Worm (Caenorhabditis elegans) whole organism, L1 larva: Measurements from ENCODE around the gene atf-4.

Source experiments
- C16A3.4 ChIP-seq: fragments of 150-350 bp; optimal IDR thresholded peaks from 2 replicates; lab custom pipeline; 2014; ENCODE audit warnings: missing biosample characterization, missing genetic modification characterization
- C34B4.2 ChIP-seq: sonication (generic microtip); optimal IDR thresholded peaks from 2 replicates; lab custom pipeline; 2017; ENCODE audit warnings: mild to moderate bottlenecking, missing genetic modification characterization, missing compliant biosample characterization
- F16B12.6 ChIP-seq: fragments of 150-350 bp; optimal IDR thresholded peaks from 2 replicates; lab custom pipeline; 2014; ENCODE audit warnings: missing biosample characterization, missing genetic modification characterization
- aly-2 ChIP-seq: fragments of 150-350 bp; optimal IDR thresholded peaks from 2 replicates; lab custom pipeline; 2014; ENCODE audit warnings: missing biosample characterization, missing genetic modification characterization
- ama-1 ChIP-seq: fragments of 150-350 bp; optimal IDR thresholded peaks from 2 replicates; lab custom pipeline; 2014
- blmp-1 ChIP-seq: fragments of 150-350 bp; optimal IDR thresholded peaks from 2 replicates; lab custom pipeline; 2014; ENCODE audit warnings: missing biosample characterization, missing genetic modification characterization
- ceh-82 ChIP-seq, 3 experiments: fragments of 150-350 bp in 1 of 3; sonication (generic microtip) in 2 of 3; optimal IDR thresholded peaks; 2 replicates each; lab custom pipeline; 2014 to 2017; ENCODE audit warnings: missing biosample characterization in 3 of 3, missing genetic modification characterization in 3 of 3
- ces-1 ChIP-seq: fragments of 150-350 bp; optimal IDR thresholded peaks from 2 replicates; lab custom pipeline; 2014; ENCODE audit warnings: missing biosample characterization, missing genetic modification reagents, missing genetic modification characterization
- dpl-1 ChIP-seq, 3 experiments: fragments of 150-350 bp in 2 of 3; sonication (generic microtip) in 1 of 3; optimal IDR thresholded peaks; 2 replicates each; lab custom pipeline; 2014 to 2017; ENCODE audit warnings: missing biosample characterization in 3 of 3, missing genetic modification characterization in 3 of 3, missing genetic modification reagents in 3 of 3
- dsc-1 ChIP-seq: sonication (generic microtip); optimal IDR thresholded peaks from 2 replicates; lab custom pipeline; 2016; ENCODE audit warnings: mild to moderate bottlenecking, missing genetic modification characterization, missing compliant biosample characterization
- efl-1 ChIP-seq, 4 experiments: fragments of 150-350 bp; optimal IDR thresholded peaks in 3 of 4; peaks in 1 of 4; 1 replicate in 1 of 4; 2 replicates in 3 of 4; lab custom pipeline; 2014; ENCODE audit warnings: missing biosample characterization in 2 of 4, missing genetic modification characterization in 2 of 4, missing genetic modification reagents in 2 of 4
- elt-2 ChIP-seq: sonication (generic microtip); optimal IDR thresholded peaks from 2 replicates; lab custom pipeline; 2016; ENCODE audit warnings: missing genetic modification characterization, mild to moderate bottlenecking, inconsistent platforms, missing compliant biosample characterization, missing genetic modification reagents
- elt-3 ChIP-seq, 6 experiments: fragments of 150-350 bp in 1 of 6; sonication (generic microtip); optimal IDR thresholded peaks; 2 replicates each; lab custom pipeline; 2017 to 2018; ENCODE audit warnings: missing biosample characterization in 6 of 6, missing genetic modification characterization in 6 of 6, inconsistent platforms in 1 of 6
- fos-1 ChIP-seq: fragments of 150-350 bp; optimal IDR thresholded peaks from 2 replicates; lab custom pipeline; 2014; ENCODE audit warnings: missing biosample characterization, missing genetic modification characterization
- hlh-17 ChIP-seq: fragments of 200-800 bp; sonication (Bioruptor generic); optimal IDR thresholded peaks from 2 replicates; lab custom pipeline; 2018; ENCODE audit warnings: missing genetic modification characterization, mild to moderate bottlenecking, missing compliant biosample characterization, moderate library complexity, borderline replicate concordance
- irx-1 ChIP-seq: sonication (generic microtip); optimal IDR thresholded peaks from 2 replicates; lab custom pipeline; 2016; ENCODE audit warnings: missing genetic modification characterization, missing compliant biosample characterization
- isw-1 ChIP-seq: fragments of 200-800 bp; sonication (Bioruptor generic); IDR thresholded peaks from 2 replicates; pipeline ENCODE4 v1.3.6; 2022; ENCODE audit warnings: missing genetic modification characterization, missing compliant biosample characterization
- lin-14 ChIP-seq: fragments of 200-800 bp; sonication (Bioruptor generic); optimal IDR thresholded peaks from 2 replicates; lab custom pipeline; 2018; ENCODE audit warnings: mild to moderate bottlenecking, missing genetic modification characterization, moderate library complexity, missing compliant biosample characterization
- lin-15B ChIP-seq: fragments of 150-350 bp; sonication (generic microtip); optimal IDR thresholded peaks from 3 replicates; lab custom pipeline; 2014; ENCODE audit warnings: missing biosample characterization, missing genetic modification characterization
- lin-35 ChIP-seq, 2 experiments: fragments of 150-350 bp; optimal IDR thresholded peaks; 2 replicates each; lab custom pipeline; 2014; ENCODE audit warnings: missing biosample characterization in 2 of 2, missing genetic modification characterization in 2 of 2, missing genetic modification reagents in 2 of 2
- mdl-1 ChIP-seq, 2 experiments: fragments of 150-350 bp; optimal IDR thresholded peaks; 2 replicates each; lab custom pipeline; 2014 to 2017; ENCODE audit warnings: missing biosample characterization in 2 of 2, missing genetic modification characterization in 2 of 2, inconsistent platforms in 1 of 2
- mef-2 ChIP-seq: fragments of 150-350 bp; optimal IDR thresholded peaks from 2 replicates; lab custom pipeline; 2014; ENCODE audit warnings: missing biosample characterization, missing genetic modification characterization
- nhr-11 ChIP-seq: fragments of 150-350 bp; optimal IDR thresholded peaks from 2 replicates; lab custom pipeline; 2014; ENCODE audit warnings: missing biosample characterization, missing genetic modification characterization
- nhr-12 ChIP-seq: sonication (generic microtip); optimal IDR thresholded peaks from 2 replicates; lab custom pipeline; 2017; ENCODE audit warnings: missing biosample characterization, missing genetic modification characterization
- nhr-19 ChIP-seq: fragments of 200-800 bp; sonication (Bioruptor generic); conservative IDR thresholded peaks from 2 replicates; pipeline ENCODE4 v1.3.6; 2022; ENCODE audit warnings: missing genetic modification characterization, missing compliant biosample characterization
- nhr-237 ChIP-seq: fragments of 150-350 bp; optimal IDR thresholded peaks from 2 replicates; lab custom pipeline; 2014; ENCODE audit warnings: missing biosample characterization, missing genetic modification characterization
- nhr-28 ChIP-seq: fragments of 150-350 bp; optimal IDR thresholded peaks from 2 replicates; lab custom pipeline; 2014; ENCODE audit warnings: missing biosample characterization, missing genetic modification characterization
- nhr-47 ChIP-seq: sonication (generic microtip); optimal IDR thresholded peaks from 2 replicates; lab custom pipeline; 2016; ENCODE audit warnings: mild to moderate bottlenecking, missing genetic modification characterization, moderate library complexity, missing compliant biosample characterization
- nhr-71 ChIP-seq: sonication (generic microtip); optimal IDR thresholded peaks from 2 replicates; lab custom pipeline; 2016; ENCODE audit warnings: mild to moderate bottlenecking, missing genetic modification characterization, moderate library complexity, missing compliant biosample characterization
- nhr-85 ChIP-seq: sonication (generic microtip); peaks from one replicate; lab custom pipeline; 2016; ENCODE audit warnings: missing genetic modification characterization, inconsistent platforms, missing compliant biosample characterization
- nhr-90 ChIP-seq: sonication (generic microtip); optimal IDR thresholded peaks from 2 replicates; lab custom pipeline; 2016; ENCODE audit warnings: mild to moderate bottlenecking, missing genetic modification characterization, missing compliant biosample characterization; ENCODE audit not compliant: poor library complexity
- pqm-1 ChIP-seq: sonication (generic microtip); optimal IDR thresholded peaks from 3 replicates; lab custom pipeline; 2017; ENCODE audit warnings: missing biosample characterization, missing genetic modification characterization
- skn-1 ChIP-seq: fragments of 150-350 bp; optimal IDR thresholded peaks from 2 replicates; lab custom pipeline; 2014; ENCODE audit warnings: missing biosample characterization, missing genetic modification characterization
- snpc-4 ChIP-seq: fragments of 150-350 bp; optimal IDR thresholded peaks from 2 replicates; lab custom pipeline; 2014; ENCODE audit warnings: missing biosample characterization, missing genetic modification characterization
- snu-23 ChIP-seq: sonication (generic microtip); optimal IDR thresholded peaks from 2 replicates; lab custom pipeline; 2016; ENCODE audit warnings: missing genetic modification characterization, missing compliant biosample characterization
- swsn-7 ChIP-seq: sonication (generic microtip); optimal IDR thresholded peaks from 2 replicates; lab custom pipeline; 2016; ENCODE audit warnings: missing genetic modification characterization, missing compliant biosample characterization
- unc-130 ChIP-seq: fragments of 150-350 bp; optimal IDR thresholded peaks from 2 replicates; lab custom pipeline; 2017; ENCODE audit warnings: missing biosample characterization, missing genetic modification characterization, inconsistent platforms
- zag-1 ChIP-seq: fragments of 150-350 bp; optimal IDR thresholded peaks from 2 replicates; lab custom pipeline; 2014; ENCODE audit warnings: missing biosample characterization, missing genetic modification characterization
- ztf-11 ChIP-seq, 2 experiments: sonication (generic microtip); optimal IDR thresholded peaks; 2 replicates each; lab custom pipeline; 2016 to 2017; ENCODE audit warnings: missing genetic modification characterization in 2 of 2, missing biosample characterization in 1 of 2, missing compliant biosample characterization in 1 of 2
- ztf-4 ChIP-seq: fragments of 150-350 bp; optimal IDR thresholded peaks from 2 replicates; lab custom pipeline; 2014; ENCODE audit warnings: missing biosample characterization, missing genetic modification characterization

Gene atf-4

ce11 chrX:14809905-14810304 is 705 bp downstream of the atf-4 start (continued):
- TF ChIP-seq nhr-71 = peak; percentile 32
- TF ChIP-seq nhr-11 (tag; lab: Kevin White, UChicago) = no peak
- TF ChIP-seq dpl-1 (GFP tag; optimal IDR thresholded peaks at IDR 0.05; lab: Kevin White, UChicago) = no peak
- no peak for TF ChIP-seq mdl-1 (tag; optimal IDR thresholded peaks at IDR 0.05; lab: Kevin White, UChicago)
- TF ChIP-seq nhr-19 (GFP tag; lab: Robert Waterston, UW) = peak; percentile 35
- TF ChIP-seq pqm-1 (tag; lab: Kevin White, UChicago) = no peak
- TF ChIP-seq snu-23 (GFP tag; lab: Kevin White, UChicago) = peak; percentile 14
- peak; percentile 42 for TF ChIP-seq elt-2
- TF ChIP-seq nhr-28 (tag; lab: Kevin White, UChicago) = no peak
- no peak for TF ChIP-seq efl-1 (optimal IDR thresholded peaks at IDR 0.05; lab: Kevin White, UChicago)
- no peak for TF ChIP-seq efl-1 (GFP tag; optimal IDR thresholded peaks at IDR 0.05 in 1 of 2; lab: Kevin White, UChicago)
- TF ChIP-seq elt-3 (tag; optimal IDR thresholded peaks at IDR 0.05; lab: Kevin White, UChicago) = peak in 1 of 6 experiments; percentile 38
- no peak for TF ChIP-seq F16B12.6
- no peak for TF ChIP-seq isw-1
- TF ChIP-seq ceh-82 (tag; optimal IDR thresholded peaks at IDR 0.05; lab: Kevin White, UChicago) = no peak
- no peak for TF ChIP-seq dsc-1 (tag; lab: Kevin White, UChicago)
- TF ChIP-seq ces-1 (GFP tag; lab: Kevin White, UChicago) = no peak
- TF ChIP-seq lin-14 = peak; percentile 5
- no peak for TF ChIP-seq irx-1 (tag; lab: Kevin White, UChicago)
- TF ChIP-seq, all 84 proteins: peak for 11

ce11 chrX:14808796-14809195 is 1.8 kb downstream of the atf-4 start:
- TF ChIP-seq unc-130 (tag; lab: Kevin White, UChicago) = no peak
- no peak for TF ChIP-seq mef-2 (tag; lab: Kevin White, UChicago)
- TF ChIP-seq pqm-1 (tag; lab: Kevin White, UChicago) = no peak
- TF ChIP-seq nhr-237 = no peak
- TF ChIP-seq lin-15B (tag; lab: Kevin White, UChicago) = no peak
- TF ChIP-seq C16A3.4 (tag; lab: Kevin White, UChicago) = no peak
- peak in 1 of 2 experiments; percentile 9 for TF ChIP-seq lin-35 (GFP tag; optimal IDR thresholded peaks at IDR 0.05; lab: Kevin White, UChicago)
- TF ChIP-seq fos-1 (tag; lab: Kevin White, UChicago) = no peak
- TF ChIP-seq nhr-12 (tag; lab: Kevin White, UChicago) = no peak
- peak; percentile 31 for TF ChIP-seq nhr-90 (tag; lab: Kevin White, UChicago)
- TF ChIP-seq nhr-85 (tag; lab: Kevin White, UChicago) = peak; percentile 71
- no peak for TF ChIP-seq efl-1 (optimal IDR thresholded peaks at IDR 0.05; lab: Kevin White, UChicago)
- peak in 1 of 2 experiments; percentile 12 for TF ChIP-seq efl-1 (GFP tag; optimal IDR thresholded peaks at IDR 0.05 in 1 of 2; lab: Kevin White, UChicago)
- TF ChIP-seq nhr-71 = peak; percentile 61
- no peak for TF ChIP-seq dpl-1 (GFP tag; optimal IDR thresholded peaks at IDR 0.05; lab: Kevin White, UChicago)
- no peak for TF ChIP-seq swsn-7 (tag; lab: Kevin White, UChicago)
- peak; percentile 8 for TF ChIP-seq nhr-47 (tag; lab: Kevin White, UChicago)
- peak; percentile 23 for TF ChIP-seq skn-1 (tag; lab: Kevin White, UChicago)

ce11 chrX:14806936-14807335 is 3.7 kb downstream of the atf-4 start, which contains the start of gene F42D1.4:
F42D1.4 (plus strand) TSS chrX:14807236.
- TF ChIP-seq zag-1 (tag; lab: Kevin White, UChicago) (no peak), C34B4.2 (tag; lab: Kevin White, UChicago) (no peak), F16B12.6 (no peak), hlh-17 (no peak), aly-2 (tag; lab: Kevin White, UChicago) (no peak), dsc-1 (tag; lab: Kevin White, UChicago) (no peak), ztf-4 (tag; lab: Kevin White, UChicago) (no peak)

ce11 chrX:14805746-14806145 is 4.9 kb downstream of the atf-4 start:
- TF ChIP-seq irx-1 (tag; lab: Kevin White, UChicago) = no peak
- TF ChIP-seq nhr-71 = no peak
- no peak for TF ChIP-seq ceh-82 (tag; optimal IDR thresholded peaks at IDR 0.05; lab: Kevin White, UChicago)
- peak; percentile 16 for TF ChIP-seq snpc-4 (tag; lab: Kevin White, UChicago)
- TF ChIP-seq ztf-11 (tag; optimal IDR thresholded peaks at IDR 0.05; lab: Kevin White, UChicago) = no peak
- no peak for TF ChIP-seq ama-1 (lab: Kevin White, UChicago)
- TF ChIP-seq blmp-1 (tag; lab: Kevin White, UChicago) = no peak
- no peak for TF ChIP-seq mdl-1 (tag; optimal IDR thresholded peaks at IDR 0.05; lab: Kevin White, UChicago)
